Fruit fly (Drosophila melanogaster) whole organism, embryonic: ENCODE results near the gene Sems.

Experiments
- ATbp ChIP-seq: fragments of 200-800 bp; sonication (Bioruptor generic); optimal IDR thresholded peaks from 2 replicates; lab custom pipeline; 2017; ENCODE audit warnings: missing biosample characterization, mild to moderate bottlenecking, missing genetic modification characterization, missing genetic modification reagents
- Atf3 ChIP-seq: fragments of 200-800 bp; sonication (Bioruptor generic); optimal IDR thresholded peaks from 3 replicates; lab custom pipeline; 2016; ENCODE audit warnings: missing biosample characterization, missing genetic modification characterization
- Bgb ChIP-seq: fragments of 200-800 bp; sonication (Bioruptor generic); IDR thresholded peaks from 2 replicates; pipeline ENCODE4 v1.3.6; 2022; ENCODE audit warnings: missing biosample characterization, missing genetic modification characterization; ENCODE audit not compliant: partially characterized antibody
- C15 ChIP-seq: fragments of 200-800 bp; sonication (Bioruptor generic); IDR thresholded peaks from 3 replicates; pipeline ENCODE4 v1.3.6; 2022; ENCODE audit warnings: missing biosample characterization, missing genetic modification characterization
- CG11723 ChIP-seq: fragments of 200-800 bp; sonication (Bioruptor generic); optimal IDR thresholded peaks from 2 replicates; lab custom pipeline; 2017; ENCODE audit warnings: missing biosample characterization, mild to moderate bottlenecking, missing genetic modification characterization
- CG12104 ChIP-seq: fragments of 200-800 bp; sonication (Bioruptor generic); optimal IDR thresholded peaks from 3 replicates; lab custom pipeline; 2016; ENCODE audit warnings: missing biosample characterization, missing genetic modification characterization
- CG12155 ChIP-seq: fragments of 200-800 bp; sonication (Bioruptor generic); optimal IDR thresholded peaks from 3 replicates; lab custom pipeline; 2016; ENCODE audit warnings: missing biosample characterization, missing genetic modification characterization
- CG12659 ChIP-seq: fragments of 200-800 bp; sonication (Bioruptor generic); optimal IDR thresholded peaks from 3 replicates; lab custom pipeline; 2017; ENCODE audit warnings: mild to moderate bottlenecking, missing biosample characterization, missing genetic modification reagents, missing genetic modification characterization
- CG13775 ChIP-seq: fragments of 200-800 bp; sonication (Bioruptor generic); optimal IDR thresholded peaks from 3 replicates; lab custom pipeline; 2017; ENCODE audit warnings: missing biosample characterization, mild to moderate bottlenecking, missing genetic modification characterization
- CG14014 ChIP-seq: fragments of 200-800 bp; sonication (Bioruptor generic); IDR thresholded peaks from 2 replicates; pipeline ENCODE4 v1.3.6; 2022; ENCODE audit warnings: missing biosample characterization, missing genetic modification characterization
- CG17568 ChIP-seq: fragments of 200-800 bp; sonication (Bioruptor generic); optimal IDR thresholded peaks from 2 replicates; lab custom pipeline; 2018; ENCODE audit warnings: missing biosample characterization, mild to moderate bottlenecking, missing genetic modification characterization, moderate library complexity
- CG18262 ChIP-seq: fragments of 200-800 bp; optimal IDR thresholded peaks from 3 replicates; lab custom pipeline; 2019; ENCODE audit warnings: missing biosample characterization, mild to moderate bottlenecking, missing genetic modification characterization, moderate library complexity
- CG18619 ChIP-seq: fragments of 200-800 bp; sonication (Bioruptor generic); optimal IDR thresholded peaks from 3 replicates; lab custom pipeline; 2017; ENCODE audit warnings: missing biosample characterization, mild to moderate bottlenecking, missing genetic modification characterization
- CG2199 ChIP-seq: fragments of 200-800 bp; sonication (Bioruptor generic); IDR thresholded peaks from 3 replicates; pipeline ENCODE4 v1.3.6; 2022; ENCODE audit warnings: missing biosample characterization, missing genetic modification characterization
- CG31441 ChIP-seq: fragments of 200-800 bp; sonication (Bioruptor generic); IDR thresholded peaks from 2 replicates; pipeline ENCODE4 v1.3.6; 2022; ENCODE audit warnings: missing biosample characterization, missing genetic modification characterization
- CG33557 ChIP-seq: fragments of 200-800 bp; sonication (Bioruptor generic); optimal IDR thresholded peaks from 2 replicates; lab custom pipeline; 2019; ENCODE audit warnings: missing biosample characterization, mild to moderate bottlenecking, missing genetic modification characterization, moderate library complexity
- CG34224 ChIP-seq: fragments of 200-800 bp; sonication (Bioruptor generic); IDR thresholded peaks from 3 replicates; pipeline ENCODE4 v1.3.6; 2022; ENCODE audit warnings: missing biosample characterization, missing genetic modification characterization; ENCODE audit not compliant: partially characterized antibody
- CG9797 ChIP-seq: fragments of 200-800 bp; sonication (Bioruptor generic); optimal IDR thresholded peaks from 3 replicates; lab custom pipeline; 2018; ENCODE audit warnings: missing biosample characterization, mild to moderate bottlenecking, missing genetic modification characterization
- Camta ChIP-seq: fragments of 200-800 bp; sonication (Bioruptor generic); optimal IDR thresholded peaks from 2 replicates; lab custom pipeline; 2016; ENCODE audit warnings: missing biosample characterization, missing genetic modification characterization
- Doc3 ChIP-seq: fragments of 200-800 bp; sonication (Bioruptor generic); IDR thresholded peaks from 3 replicates; pipeline ENCODE4 v1.3.6; 2022; ENCODE audit warnings: missing biosample characterization, missing genetic modification characterization; ENCODE audit not compliant: partially characterized antibody
- Dp ChIP-seq: fragments of 200-800 bp; sonication (Bioruptor generic); optimal IDR thresholded peaks from 2 replicates; lab custom pipeline; 2018; ENCODE audit warnings: missing biosample characterization, mild to moderate bottlenecking, missing genetic modification characterization, moderate library complexity
- Hey ChIP-seq: fragments of 200-800 bp; sonication (Bioruptor generic); optimal IDR thresholded peaks from 3 replicates; lab custom pipeline; 2018; ENCODE audit warnings: missing biosample characterization, mild to moderate bottlenecking, missing genetic modification characterization
- Hmx ChIP-seq: fragments of 200-800 bp; sonication (Bioruptor generic); optimal IDR thresholded peaks from 2 replicates; lab custom pipeline; 2016; ENCODE audit warnings: missing biosample characterization, missing genetic modification characterization
- Jarid2 ChIP-seq: fragments of 200-800 bp; sonication (Bioruptor generic); optimal IDR thresholded peaks from 3 replicates; lab custom pipeline; 2017; ENCODE audit warnings: mild to moderate bottlenecking, missing biosample characterization, missing genetic modification reagents, missing genetic modification characterization
- NK7.1 ChIP-seq: fragments of 200-800 bp; sonication (Bioruptor generic); optimal IDR thresholded peaks from 3 replicates; lab custom pipeline; 2016; ENCODE audit warnings: missing biosample characterization, missing genetic modification characterization
- PHDP ChIP-seq: fragments of 200-800 bp; sonication (Bioruptor generic); optimal IDR thresholded peaks from 3 replicates; lab custom pipeline; 2018; ENCODE audit warnings: missing biosample characterization, mild to moderate bottlenecking, missing genetic modification characterization, moderate library complexity
- Pdp1 ChIP-seq, 2 experiments: fragments of 200-800 bp; sonication (Bioruptor generic); optimal IDR thresholded peaks; 3 replicates each; lab custom pipeline; 2016; ENCODE audit warnings: missing biosample characterization in 2 of 2, missing genetic modification characterization in 2 of 2, mild to moderate bottlenecking in 1 of 2, moderate library complexity in 1 of 2
- Poxn ChIP-seq: fragments of 200-800 bp; sonication (Bioruptor generic); IDR thresholded peaks from 2 replicates; pipeline ENCODE4 v1.3.6; 2022; ENCODE audit warnings: missing biosample characterization, missing genetic modification characterization
- TFAM ChIP-seq: fragments of 200-800 bp; sonication (Bioruptor generic); optimal IDR thresholded peaks from 2 replicates; lab custom pipeline; 2017; ENCODE audit warnings: missing biosample characterization, missing genetic modification characterization, inconsistent platforms
- Taf1 ChIP-seq: fragments of 200-800 bp; sonication (Bioruptor generic); IDR thresholded peaks from 2 replicates; pipeline ENCODE4 v1.3.6; 2022; ENCODE audit warnings: missing biosample characterization, missing genetic modification characterization
- abd-A ChIP-seq: fragments of 200-800 bp; sonication (Bioruptor generic); optimal IDR thresholded peaks from 3 replicates; lab custom pipeline; 2019; ENCODE audit warnings: missing biosample characterization, mild to moderate bottlenecking, missing genetic modification characterization, moderate library complexity
- aop ChIP-seq: fragments of 200-800 bp; sonication (Bioruptor generic); IDR thresholded peaks from 2 replicates; pipeline ENCODE4 v1.3.6; 2022; ENCODE audit warnings: missing biosample characterization, missing genetic modification characterization
- ase ChIP-seq: fragments of 200-800 bp; sonication (Bioruptor generic); IDR thresholded peaks from 3 replicates; pipeline ENCODE4 v1.3.6; 2022; ENCODE audit warnings: missing biosample characterization, missing genetic modification characterization
- az2 ChIP-seq: fragments of 200-800 bp; sonication (Bioruptor generic); optimal IDR thresholded peaks from 3 replicates; lab custom pipeline; 2016; ENCODE audit warnings: missing biosample characterization, missing genetic modification characterization
- bowl ChIP-seq: fragments of 200-800 bp; sonication (Bioruptor generic); IDR thresholded peaks from 2 replicates; pipeline ENCODE4 v1.3.6; 2022; ENCODE audit warnings: missing biosample characterization, missing genetic modification characterization
- cas ChIP-seq: fragments of 200-800 bp; sonication (Bioruptor generic); IDR thresholded peaks from 2 replicates; pipeline ENCODE4 v1.3.6; 2022; ENCODE audit warnings: missing biosample characterization, missing genetic modification characterization
- cato ChIP-seq: fragments of 200-800 bp; sonication (Bioruptor generic); optimal IDR thresholded peaks from 2 replicates; lab custom pipeline; 2016; ENCODE audit warnings: missing biosample characterization, missing genetic modification characterization, borderline replicate concordance
- corto ChIP-seq: fragments of 200-800 bp; sonication (Bioruptor generic); optimal IDR thresholded peaks from 2 replicates; lab custom pipeline; 2016; ENCODE audit warnings: missing biosample characterization, mild to moderate bottlenecking, missing genetic modification characterization, moderate library complexity
- dpn ChIP-seq, 2 experiments: fragments of 200-800 bp; sonication (Bioruptor generic); optimal IDR thresholded peaks; 3 replicates each; lab custom pipeline; 2016; ENCODE audit warnings: missing biosample characterization in 2 of 2, missing genetic modification characterization in 2 of 2
- esg ChIP-seq: fragments of 200-800 bp; sonication (Bioruptor generic); conservative IDR thresholded peaks from 2 replicates; pipeline ENCODE4 v1.3.6; 2022; ENCODE audit warnings: missing biosample characterization, missing genetic modification characterization
- fru ChIP-seq: fragments of >200 bp; optimal IDR thresholded peaks from 2 replicates; lab custom pipeline; 2017
- hth ChIP-seq: fragments of >200 bp; optimal IDR thresholded peaks from 2 replicates; lab custom pipeline; 2017; ENCODE audit warnings: inconsistent platforms
- lov ChIP-seq, 2 experiments: fragments of 200-800 bp in 1 of 2; fragments of >200 bp in 1 of 2; sonication (Bioruptor generic) in 1 of 2; IDR thresholded peaks in 1 of 2; optimal IDR thresholded peaks in 1 of 2; 2 replicates in 1 of 2; 3 replicates in 1 of 2; pipeline versions ENCODE4 v1.3.6 to Lab custom; 2017 to 2022; ENCODE audit warnings: missing biosample characterization in 1 of 2, missing genetic modification characterization in 1 of 2
- luna ChIP-seq: fragments of 200-800 bp; sonication (Bioruptor generic); optimal IDR thresholded peaks from 2 replicates; lab custom pipeline; 2016; ENCODE audit warnings: missing biosample characterization, missing genetic modification characterization
- pfk ChIP-seq: fragments of 200-800 bp; sonication (Bioruptor generic); optimal IDR thresholded peaks from 2 replicates; lab custom pipeline; 2018; ENCODE audit warnings: missing biosample characterization, mild to moderate bottlenecking, missing genetic modification characterization, moderate library complexity
- rib ChIP-seq: fragments of 200-800 bp; sonication (Bioruptor generic); IDR thresholded peaks from 2 replicates; pipeline ENCODE4 v1.3.6; 2022; ENCODE audit warnings: missing biosample characterization, missing genetic modification characterization
- slp2 ChIP-seq: fragments of 200-800 bp; sonication (Bioruptor generic); optimal IDR thresholded peaks from 2 replicates; lab custom pipeline; 2016; ENCODE audit warnings: missing biosample characterization, missing genetic modification characterization
- toy ChIP-seq: fragments of 200-800 bp; sonication (Bioruptor generic); IDR thresholded peaks from 2 replicates; pipeline ENCODE4 v1.3.6; 2022; ENCODE audit warnings: missing biosample characterization, missing genetic modification characterization
- wek ChIP-seq: fragments of 200-800 bp; sonication (Bioruptor generic); optimal IDR thresholded peaks from 3 replicates; lab custom pipeline; 2018; ENCODE audit warnings: missing biosample characterization, mild to moderate bottlenecking, missing genetic modification characterization, moderate library complexity
- yki ChIP-seq: fragments of >200 bp; optimal IDR thresholded peaks from 3 replicates; lab custom pipeline; 2018

Sems gene

dm6 chr3L:20949371-20950135 lies 7.0 kb downstream of the Sems start, which contains the start of gene fng (continued):
- TF ChIP-seq lov (optimal IDR thresholded peaks at IDR 0.05; lab: Kevin White, UChicago), result no peak
- 0 out of 3 replicates have a peak, but pooled peaks have one; percentile 40 for TF ChIP-seq lov (GFP tag; IDR thresholded peaks at IDR 0.05; lab: Robert Waterston, UW)
- TF ChIP-seq TFAM, result no peak
- TF ChIP-seq CG18619 (GFP tag; lab: Kevin White, UChicago), result no peak
- TF ChIP-seq CG17568, result no peak
- peak; percentile 45; the same call in 1 of the 3 replicates for TF ChIP-seq CG2199 (GFP tag; lab: Robert Waterston, UW)
- no peak for TF ChIP-seq Atf3 (GFP tag; lab: Kevin White, UChicago)
- TF ChIP-seq pfk (GFP tag; lab: Kevin White, UChicago), result no peak
- no peak for TF ChIP-seq CG12104 (GFP tag; lab: Kevin White, UChicago)
- TF ChIP-seq CG34224 (GFP tag; lab: Robert Waterston, UW), result peak; percentile 78
- TF ChIP-seq CG18262 (tag; lab: Kevin White, UChicago), result no peak
- TF ChIP-seq bowl (GFP tag; lab: Robert Waterston, UW), result no peak
- no peak for TF ChIP-seq toy
- no peak for TF ChIP-seq C15
- no peak for TF ChIP-seq CG31441 (GFP tag; lab: Robert Waterston, UW)
- no peak for TF ChIP-seq wek (GFP tag; lab: Kevin White, UChicago)
- TF ChIP-seq Camta (GFP tag; lab: Kevin White, UChicago), result no peak
- no peak for TF ChIP-seq CG12155 (GFP tag; lab: Kevin White, UChicago)
- no peak for TF ChIP-seq rib
- TF ChIP-seq CG33557, result no peak
- no peak for TF ChIP-seq Dp (GFP tag; lab: Kevin White, UChicago)
- no peak for TF ChIP-seq CG9797 (GFP tag; lab: Kevin White, UChicago)
- TF ChIP-seq corto (GFP tag; lab: Kevin White, UChicago), result no peak
- peak; percentile 97 for TF ChIP-seq Jarid2 (GFP tag; lab: Kevin White, UChicago)
- no peak for TF ChIP-seq CG11723 (GFP tag; lab: Kevin White, UChicago)
- TF ChIP-seq Taf1, result no peak
- TF ChIP-seq az2, result no peak
- peak; percentile 97 for TF ChIP-seq yki (lab: Kevin White, UChicago)
- no peak for TF ChIP-seq CG12659 (GFP tag; lab: Kevin White, UChicago)
- no peak for TF ChIP-seq abd-A
- no peak for TF ChIP-seq fru (lab: Kevin White, UChicago)
- TF ChIP-seq ase (GFP tag; lab: Robert Waterston, UW), result no peak
- no peak for TF ChIP-seq cato (GFP tag; lab: Kevin White, UChicago)
- no peak for TF ChIP-seq slp2 (GFP tag; lab: Kevin White, UChicago)
- TF ChIP-seq Doc3 (GFP tag; lab: Robert Waterston, UW), result peak; percentile 49; the same call in 2 of the 3 replicates
- no peak for TF ChIP-seq Poxn (GFP tag; lab: Robert Waterston, UW)
- TF ChIP-seq ATbp (GFP tag; lab: Kevin White, UChicago), result no peak
- TF ChIP-seq aop (GFP tag; lab: Robert Waterston, UW), result no peak
- no peak for TF ChIP-seq dpn (GFP tag; optimal IDR thresholded peaks at IDR 0.05; lab: Kevin White, UChicago)
- no peak for TF ChIP-seq Hey
- no peak for TF ChIP-seq Hmx (GFP tag; lab: Kevin White, UChicago)
- TF ChIP-seq PHDP (tag; lab: Kevin White, UChicago), result no peak
- TF ChIP-seq hth (lab: Kevin White, UChicago), result no peak
- TF ChIP-seq CG13775 (GFP tag; lab: Kevin White, UChicago), result no peak
- no peak for TF ChIP-seq CG14014 (GFP tag; lab: Robert Waterston, UW)
- TF ChIP-seq luna, result no peak
- TF ChIP-seq Pdp1 (GFP tag; optimal IDR thresholded peaks at IDR 0.05; lab: Kevin White, UChicago), result no peak
- no peak for TF ChIP-seq cas
- no peak for TF ChIP-seq esg (GFP tag; lab: Robert Waterston, UW)
- peak; percentile 38; the same call in 1 of the 2 replicates for TF ChIP-seq Bgb
- TF ChIP-seq NK7.1 (GFP tag; lab: Kevin White, UChicago), result no peak
